Worm (Caenorhabditis elegans) whole organism, L4 larva: Measurements from ENCODE around the gene nhr-90.

Source experiments
- Y48G9A.11 ChIP-seq: fragments of 200-800 bp; sonication (Bioruptor generic); IDR thresholded peaks from 2 replicates; pipeline ENCODE4 v1.3.6; 2022; ENCODE audit warnings: missing genetic modification reagents, missing genetic modification characterization, missing compliant biosample characterization
- Y75B8A.6 ChIP-seq: fragments of 200-800 bp; sonication (Bioruptor generic); IDR thresholded peaks from 2 replicates; pipeline ENCODE4 v1.3.6; 2022; ENCODE audit warnings: missing genetic modification reagents, missing genetic modification characterization, missing compliant biosample characterization
- aly-2 ChIP-seq: sonication (generic microtip); optimal IDR thresholded peaks from 2 replicates; lab custom pipeline; 2018; ENCODE audit warnings: missing biosample characterization, missing genetic modification characterization
- ama-1 ChIP-seq: fragments of 150-350 bp; optimal IDR thresholded peaks from 2 replicates; lab custom pipeline; 2014; ENCODE audit warnings: inconsistent platforms, mixed read lengths
- ctbp-1 ChIP-seq: fragments of 200-800 bp; sonication (Bioruptor generic); IDR thresholded peaks from 2 replicates; pipeline ENCODE4 v1.3.6; 2022; ENCODE audit warnings: missing genetic modification reagents, missing genetic modification characterization, missing compliant biosample characterization
- daf-16 ChIP-seq, 3 experiments: sonication (generic microtip); optimal IDR thresholded peaks; 2 replicates each; lab custom pipeline; 2016 to 2017; ENCODE audit warnings: missing genetic modification characterization in 3 of 3, missing genetic modification reagents in 3 of 3, mild to moderate bottlenecking in 2 of 3, missing compliant biosample characterization in 2 of 3, missing biosample characterization in 1 of 3, moderate library complexity in 1 of 3
- duxl-1 ChIP-seq: sonication (generic microtip); optimal IDR thresholded peaks from 2 replicates; lab custom pipeline; 2016; ENCODE audit warnings: mild to moderate bottlenecking, missing genetic modification characterization, moderate library complexity, missing compliant biosample characterization; ENCODE audit not compliant: poor library complexity
- dve-1 ChIP-seq: sonication (generic microtip); optimal IDR thresholded peaks from 2 replicates; lab custom pipeline; 2017; ENCODE audit warnings: antibody characterized with exemption, mild to moderate bottlenecking, missing genetic modification characterization, missing compliant biosample characterization; ENCODE audit not compliant: insufficient read depth
- egl-27 ChIP-seq: sonication (generic microtip); optimal IDR thresholded peaks from 3 replicates; lab custom pipeline; 2017; ENCODE audit warnings: missing biosample characterization, missing genetic modification reagents, missing genetic modification characterization
- fkh-10 ChIP-seq: fragments of 150-350 bp; optimal IDR thresholded peaks from 2 replicates; lab custom pipeline; 2014; ENCODE audit warnings: missing biosample characterization, missing genetic modification reagents, missing genetic modification characterization
- fos-1 ChIP-seq: fragments of 150-350 bp; optimal IDR thresholded peaks from 2 replicates; lab custom pipeline; 2014; ENCODE audit warnings: missing biosample characterization, missing genetic modification characterization
- hlh-30 ChIP-seq: sonication (generic microtip); optimal IDR thresholded peaks from 2 replicates; lab custom pipeline; 2017; ENCODE audit warnings: antibody characterized with exemption, mild to moderate bottlenecking, missing genetic modification characterization, missing compliant biosample characterization; ENCODE audit not compliant: insufficient read depth
- hmg-1.1 ChIP-seq: fragments of 200-800 bp; sonication (Bioruptor generic); IDR thresholded peaks from 2 replicates; pipeline ENCODE4 v1.3.6; 2022; ENCODE audit warnings: missing genetic modification reagents, missing genetic modification characterization, missing compliant biosample characterization
- lim-7 ChIP-seq: fragments of 200-800 bp; sonication (Bioruptor generic); IDR thresholded peaks from 2 replicates; pipeline ENCODE4 v1.3.6; 2022; ENCODE audit warnings: missing genetic modification characterization, missing compliant biosample characterization
- lin-1 ChIP-seq: fragments of 200-800 bp; sonication (Bioruptor generic); IDR thresholded peaks from 2 replicates; pipeline ENCODE4 v1.3.6; 2022; ENCODE audit warnings: missing genetic modification reagents, missing genetic modification characterization, missing compliant biosample characterization
- madf-5 ChIP-seq, 2 experiments: fragments of 200-800 bp; sonication (Bioruptor generic); IDR thresholded peaks; 2 replicates each; pipeline ENCODE4 v1.3.6; 2022; ENCODE audit warnings: missing compliant biosample characterization in 2 of 2, missing genetic modification characterization in 2 of 2
- madf-9 ChIP-seq: fragments of 200-800 bp; sonication (Bioruptor generic); conservative IDR thresholded peaks from 2 replicates; pipeline ENCODE4 v1.3.6; 2022; ENCODE audit warnings: missing genetic modification reagents, missing genetic modification characterization, missing compliant biosample characterization
- mdl-1 ChIP-seq, 2 experiments: fragments of 150-350 bp in 1 of 2; sonication (generic microtip) in 1 of 2; optimal IDR thresholded peaks; 2 replicates each; lab custom pipeline; 2014 to 2017; ENCODE audit warnings: missing biosample characterization in 2 of 2, missing genetic modification characterization in 2 of 2
- mdt-29 ChIP-seq: fragments of 200-800 bp; sonication (Bioruptor generic); IDR thresholded peaks from 2 replicates; pipeline ENCODE4 v1.3.6; 2022; ENCODE audit warnings: missing genetic modification reagents, missing genetic modification characterization, missing compliant biosample characterization
- mxl-2 ChIP-seq: fragments of 200-800 bp; sonication (Bioruptor generic); conservative IDR thresholded peaks from 2 replicates; pipeline ENCODE4 v1.3.6; 2022; ENCODE audit warnings: missing genetic modification reagents, missing genetic modification characterization, missing compliant biosample characterization
- mxl-3 ChIP-seq: fragments of 200-800 bp; sonication (Bioruptor generic); optimal IDR thresholded peaks from 2 replicates; lab custom pipeline; 2018; ENCODE audit warnings: mild to moderate bottlenecking, missing genetic modification characterization, missing compliant biosample characterization
- nhr-111 ChIP-seq: fragments of 200-800 bp; sonication (Bioruptor generic); optimal IDR thresholded peaks from 2 replicates; lab custom pipeline; 2018; ENCODE audit warnings: mild to moderate bottlenecking, missing genetic modification characterization, missing compliant biosample characterization
- nhr-41 ChIP-seq: fragments of 200-800 bp; sonication (Bioruptor generic); IDR thresholded peaks from 2 replicates; pipeline ENCODE4 v1.3.6; 2022; ENCODE audit warnings: missing genetic modification reagents, missing genetic modification characterization, missing compliant biosample characterization
- nhr-6 ChIP-seq: fragments of 150-350 bp; optimal IDR thresholded peaks from 2 replicates; lab custom pipeline; 2014; ENCODE audit warnings: missing biosample characterization, missing genetic modification characterization
- nhr-77 ChIP-seq: fragments of 150-350 bp; optimal IDR thresholded peaks from 2 replicates; lab custom pipeline; 2014; ENCODE audit warnings: missing biosample characterization, missing genetic modification characterization
- pha-4 ChIP-seq, 2 experiments: fragments of 150-350 bp in 1 of 2; fragments of 200-800 bp in 1 of 2; sonication (Bioruptor generic) in 1 of 2; IDR thresholded peaks in 1 of 2; optimal IDR thresholded peaks in 1 of 2; 2 replicates each; pipeline versions ENCODE4 v1.3.6 to Lab custom; 2014 to 2022; ENCODE audit warnings: missing genetic modification characterization in 2 of 2, missing genetic modification reagents in 2 of 2, missing biosample characterization in 1 of 2, missing compliant biosample characterization in 1 of 2
- pqm-1 ChIP-seq: sonication (generic microtip); optimal IDR thresholded peaks from 2 replicates; lab custom pipeline; 2017; ENCODE audit warnings: missing biosample characterization, missing genetic modification characterization
- skn-1 ChIP-seq: fragments of 150-350 bp; optimal IDR thresholded peaks from 2 replicates; lab custom pipeline; 2014; ENCODE audit warnings: missing biosample characterization, missing genetic modification characterization
- spr-3 ChIP-seq: fragments of 200-800 bp; sonication (Bioruptor generic); optimal IDR thresholded peaks from 2 replicates; lab custom pipeline; 2018; ENCODE audit warnings: mild to moderate bottlenecking, missing genetic modification characterization, missing compliant biosample characterization
- unc-39 ChIP-seq: sonication (generic microtip); optimal IDR thresholded peaks from 2 replicates; lab custom pipeline; 2017; ENCODE audit warnings: missing biosample characterization, missing genetic modification characterization
- unc-62 ChIP-seq, 3 experiments: fragments of 150-350 bp in 1 of 3; sonication (generic microtip); optimal IDR thresholded peaks in 2 of 3; peaks in 1 of 3; 1 replicate in 1 of 3; 2 replicates in 2 of 3; lab custom pipeline; 2014 to 2017; ENCODE audit warnings: missing biosample characterization in 3 of 3, missing genetic modification characterization in 3 of 3, missing genetic modification reagents in 3 of 3, missing genotype in 1 of 3
- vab-7 ChIP-seq: fragments of 200-800 bp; sonication (Bioruptor generic); IDR thresholded peaks from 2 replicates; pipeline ENCODE4 v1.3.6; 2022; ENCODE audit warnings: missing genetic modification reagents, missing genetic modification characterization, missing compliant biosample characterization
- zfp-3 ChIP-seq: fragments of 200-800 bp; sonication (Bioruptor generic); conservative IDR thresholded peaks from 2 replicates; pipeline ENCODE4 v1.3.6; 2022; ENCODE audit warnings: missing genetic modification reagents, missing genetic modification characterization, missing compliant biosample characterization
- zip-11 ChIP-seq: fragments of 200-800 bp; sonication (Bioruptor generic); IDR thresholded peaks from 2 replicates; pipeline ENCODE4 v1.3.6; 2022; ENCODE audit warnings: missing genetic modification characterization, missing compliant biosample characterization
- zip-2 ChIP-seq: fragments of 150-350 bp; optimal IDR thresholded peaks from 2 replicates; lab custom pipeline; 2014; ENCODE audit warnings: missing biosample characterization, missing genetic modification characterization
- ztf-7 ChIP-seq: fragments of 150-350 bp; optimal IDR thresholded peaks from 2 replicates; lab custom pipeline; 2014; ENCODE audit warnings: missing biosample characterization, missing genetic modification characterization

Gene nhr-90

ce11 chrV:638328-638727, 28.0 kb downstream of the nhr-90 start, which contains the start of gene srj-37:
srj-37 (plus strand) TSS chrV:638628.
- no peak for TF ChIP-seq ama-1 (lab: Kevin White, UChicago)
- no peak for TF ChIP-seq unc-62 (GFP tag; optimal IDR thresholded peaks at IDR 0.05 in 1 of 2; lab: Kevin White, UChicago)
- TF ChIP-seq unc-62 (tag; optimal IDR thresholded peaks at IDR 0.05; lab: Kevin White, UChicago) = no peak
- no peak for TF ChIP-seq dve-1 (tag; lab: Kevin White, UChicago)
- TF ChIP-seq madf-5 (GFP tag; IDR thresholded peaks at IDR 0.05; lab: Robert Waterston, UW) = no peak
- TF ChIP-seq Y75B8A.6 (GFP tag; lab: Robert Waterston, UW) = no peak
- no peak for TF ChIP-seq nhr-6 (tag; lab: Kevin White, UChicago)
- TF ChIP-seq ztf-7 = no peak
- no peak for TF ChIP-seq duxl-1 (tag; lab: Kevin White, UChicago)
- TF ChIP-seq ctbp-1 (GFP tag; lab: Robert Waterston, UW) = no peak
- no peak for TF ChIP-seq madf-9
- TF ChIP-seq mxl-2 = no peak
- no peak for TF ChIP-seq zip-11 (GFP tag; lab: Robert Waterston, UW)
- TF ChIP-seq fos-1 = no peak
- no peak for TF ChIP-seq daf-16 (GFP tag; optimal IDR thresholded peaks at IDR 0.05; lab: Kevin White, UChicago)
- no peak for TF ChIP-seq daf-16 (tag; optimal IDR thresholded peaks at IDR 0.05; lab: Kevin White, UChicago)
- TF ChIP-seq Y48G9A.11 = no peak
- no peak for TF ChIP-seq mxl-3 (GFP tag; lab: Kevin White, UChicago)
- TF ChIP-seq nhr-41 = no peak
- TF ChIP-seq, all 104 proteins: peak for 0

- no peak for TF ChIP-seq unc-39 (tag; lab: Kevin White, UChicago)
- TF ChIP-seq aly-2 (tag; lab: Kevin White, UChicago) = no peak
- no peak for TF ChIP-seq zip-2 (tag; lab: Kevin White, UChicago)
- no peak for TF ChIP-seq nhr-77 (tag; lab: Kevin White, UChicago)
- 0 out of 2 replicates have a peak, but pooled peaks have one; percentile 39 for TF ChIP-seq hmg-1.1 (GFP tag; lab: Robert Waterston, UW)
- TF ChIP-seq skn-1 = no peak
- TF ChIP-seq vab-7 (GFP tag; lab: Robert Waterston, UW) = no peak
- TF ChIP-seq spr-3 (GFP tag; lab: Kevin White, UChicago) = no peak
- no peak for TF ChIP-seq pha-4 (GFP tag; IDR thresholded peaks at IDR 0.05; lab: Robert Waterston, UW)
- TF ChIP-seq pha-4 (tag; optimal IDR thresholded peaks at IDR 0.05; lab: Kevin White, UChicago) = no peak
- no peak for TF ChIP-seq egl-27
- 0 out of 2 replicates have a peak, but pooled peaks have one; percentile 3 for TF ChIP-seq lim-7 (GFP tag; lab: Robert Waterston, UW)
- peak; percentile 58 for TF ChIP-seq hlh-30
- TF ChIP-seq mdt-29 (GFP tag; lab: Robert Waterston, UW) = no peak
- TF ChIP-seq nhr-111 = no peak
- no peak for TF ChIP-seq daf-16 (GFP tag; optimal IDR thresholded peaks at IDR 0.05; lab: Kevin White, UChicago)
- no peak for TF ChIP-seq daf-16 (tag; optimal IDR thresholded peaks at IDR 0.05; lab: Kevin White, UChicago)
- no peak for TF ChIP-seq mdl-1 (tag; optimal IDR thresholded peaks at IDR 0.05; lab: Kevin White, UChicago)
- TF ChIP-seq nhr-6 (tag; lab: Kevin White, UChicago) = no peak
- TF ChIP-seq madf-9 = no peak
- TF ChIP-seq zfp-3 (GFP tag; lab: Robert Waterston, UW) = no peak
- no peak for TF ChIP-seq lin-1 (GFP tag; lab: Robert Waterston, UW)
- TF ChIP-seq pqm-1 = no peak
These were observed 32.4 kb downstream of the nhr-90 start, which contains the start of gene nhr-190 for ce11 chrV:642750-643149. nhr-190 (minus strand) TSS chrV:642924.

DNA sequence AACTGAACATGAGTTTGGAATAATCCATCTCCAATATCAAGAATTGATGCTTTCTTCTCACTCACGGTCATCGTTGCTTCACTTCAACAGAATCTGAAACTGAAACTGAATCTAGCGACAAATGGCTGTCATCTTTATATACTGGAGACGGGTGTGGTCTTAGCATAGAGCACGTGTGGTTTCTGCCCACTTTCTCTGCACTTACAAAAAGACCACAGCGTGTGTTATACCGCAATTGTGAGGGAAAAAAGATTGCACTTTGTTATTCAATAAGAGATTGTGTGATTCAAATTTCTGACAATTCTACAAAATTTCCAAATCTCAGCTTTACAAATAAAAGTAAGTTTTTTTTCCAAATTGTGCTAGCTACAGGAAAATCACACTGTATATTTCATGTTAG, 35.8 kb downstream of the nhr-90 start, which contains the start of gene F48G7.12:
TSS of gene F48G7.12 (minus strand) at position 101 of the 400 bp plus-strand sequence.
- TF ChIP-seq fkh-10 = no peak
